Worm (Caenorhabditis elegans) whole organism, mixed stage, embryonic: ENCODE measurements around the gene cpin-1.

Source experiments
- M03D4.4 ChIP-seq: sonication (generic microtip); optimal IDR thresholded peaks from 2 replicates; lab custom pipeline; 2017; ENCODE audit warnings: mild to moderate bottlenecking, missing genetic modification characterization, missing compliant biosample characterization
- bed-3 ChIP-seq: fragments of 200-800 bp; sonication (Bioruptor generic); optimal IDR thresholded peaks from 3 replicates; lab custom pipeline; 2018; ENCODE audit warnings: mild to moderate bottlenecking, missing genetic modification characterization, moderate library complexity, missing compliant biosample characterization
- blmp-1 ChIP-seq: fragments of 150-350 bp; optimal IDR thresholded peaks from 2 replicates; lab custom pipeline; 2014; ENCODE audit warnings: missing biosample characterization, missing genetic modification characterization
- ceh-39 ChIP-seq: fragments of 150-350 bp; optimal IDR thresholded peaks from 2 replicates; lab custom pipeline; 2014; ENCODE audit warnings: missing biosample characterization, missing genetic modification characterization
- ceh-43 ChIP-seq: fragments of 200-800 bp; sonication (Bioruptor generic); optimal IDR thresholded peaks from 2 replicates; lab custom pipeline; 2018; ENCODE audit warnings: mild to moderate bottlenecking, missing genetic modification characterization, moderate library complexity, missing compliant biosample characterization
- ceh-83 ChIP-seq: fragments of 200-800 bp; sonication (Bioruptor generic); optimal IDR thresholded peaks from 2 replicates; lab custom pipeline; 2018; ENCODE audit warnings: mild to moderate bottlenecking, missing genetic modification characterization, missing compliant biosample characterization
- ces-1 ChIP-seq: fragments of 150-350 bp; optimal IDR thresholded peaks from 2 replicates; lab custom pipeline; 2014; ENCODE audit warnings: missing biosample characterization, missing genetic modification reagents, missing genetic modification characterization
- cnd-1 ChIP-seq: fragments of 200-800 bp; sonication (Bioruptor generic); optimal IDR thresholded peaks from 2 replicates; lab custom pipeline; 2018; ENCODE audit warnings: mild to moderate bottlenecking, missing genetic modification characterization, missing compliant biosample characterization
- drap-1 ChIP-seq: fragments of 200-800 bp; sonication (Bioruptor generic); optimal IDR thresholded peaks from 3 replicates; lab custom pipeline; 2018; ENCODE audit warnings: mild to moderate bottlenecking, missing genetic modification characterization, missing compliant biosample characterization
- elt-1 ChIP-seq: sonication (generic microtip); optimal IDR thresholded peaks from 2 replicates; lab custom pipeline; 2017; ENCODE audit warnings: missing genetic modification characterization, mild to moderate bottlenecking, missing compliant biosample characterization, antibody characterized with exemption, moderate library complexity, borderline replicate concordance; ENCODE audit not compliant: insufficient read depth
- elt-3 ChIP-seq: fragments of 150-350 bp; optimal IDR thresholded peaks from 2 replicates; lab custom pipeline; 2014; ENCODE audit warnings: missing biosample characterization, missing genetic modification characterization
- flh-1 ChIP-seq: fragments of 200-800 bp; sonication (Bioruptor generic); optimal IDR thresholded peaks from 2 replicates; lab custom pipeline; 2018; ENCODE audit warnings: mild to moderate bottlenecking, missing genetic modification characterization, moderate library complexity, missing compliant biosample characterization
- ham-2 ChIP-seq: fragments of 200-800 bp; sonication (Bioruptor generic); optimal IDR thresholded peaks from 2 replicates; lab custom pipeline; 2018; ENCODE audit warnings: mild to moderate bottlenecking, missing genetic modification characterization, missing compliant biosample characterization
- hlh-1 ChIP-seq: fragments of 150-350 bp; optimal IDR thresholded peaks from 2 replicates; lab custom pipeline; 2014; ENCODE audit warnings: missing biosample characterization, missing genetic modification reagents, missing genetic modification characterization
- lin-13 ChIP-seq: fragments of 150-350 bp; optimal IDR thresholded peaks from 2 replicates; lab custom pipeline; 2014; ENCODE audit warnings: missing biosample characterization, missing genetic modification characterization
- lin-32 ChIP-seq: fragments of 200-800 bp; sonication (Bioruptor generic); optimal IDR thresholded peaks from 2 replicates; lab custom pipeline; 2018; ENCODE audit warnings: mild to moderate bottlenecking, missing genetic modification characterization, missing compliant biosample characterization
- lsy-2 ChIP-seq: fragments of 150-350 bp; optimal IDR thresholded peaks from 2 replicates; lab custom pipeline; 2014; ENCODE audit warnings: missing biosample characterization, missing genetic modification characterization
- mab-5 ChIP-seq: fragments of 150-350 bp; optimal IDR thresholded peaks from 2 replicates; lab custom pipeline; 2014; ENCODE audit warnings: missing biosample characterization, missing genetic modification characterization
- mep-1 ChIP-seq: fragments of 150-350 bp; optimal IDR thresholded peaks from 2 replicates; lab custom pipeline; 2017; ENCODE audit warnings: missing biosample characterization, missing genetic modification reagents, missing genetic modification characterization, inconsistent platforms
- mls-2 ChIP-seq: sonication (generic microtip); optimal IDR thresholded peaks from 2 replicates; lab custom pipeline; 2016; ENCODE audit warnings: mild to moderate bottlenecking, missing genetic modification characterization, moderate library complexity, missing compliant biosample characterization
- nhr-12 ChIP-seq: fragments of 150-350 bp; optimal IDR thresholded peaks from 2 replicates; lab custom pipeline; 2014; ENCODE audit warnings: missing biosample characterization, missing genetic modification characterization
- nhr-2 ChIP-seq: fragments of 150-350 bp; optimal IDR thresholded peaks from 2 replicates; lab custom pipeline; 2014; ENCODE audit warnings: missing biosample characterization, missing genetic modification characterization
- nhr-237 ChIP-seq: fragments of 150-350 bp; optimal IDR thresholded peaks from 2 replicates; lab custom pipeline; 2014; ENCODE audit warnings: missing biosample characterization, missing genetic modification characterization
- nhr-28 ChIP-seq: fragments of 150-350 bp; optimal IDR thresholded peaks from 2 replicates; lab custom pipeline; 2014; ENCODE audit warnings: missing biosample characterization, missing genetic modification characterization
- nhr-76 ChIP-seq: sonication (generic microtip); optimal IDR thresholded peaks from 2 replicates; lab custom pipeline; 2017; ENCODE audit warnings: missing biosample characterization, missing genetic modification characterization
- pha-4 ChIP-seq: fragments of 150-350 bp; optimal IDR thresholded peaks from 2 replicates; lab custom pipeline; 2018; ENCODE audit warnings: missing biosample characterization, missing genetic modification reagents, missing genetic modification characterization
- sem-2 ChIP-seq: fragments of 200-800 bp; sonication (Bioruptor generic); optimal IDR thresholded peaks from 2 replicates; lab custom pipeline; 2018; ENCODE audit warnings: mild to moderate bottlenecking, missing genetic modification characterization, missing compliant biosample characterization
- snpc-4 ChIP-seq: fragments of 150-350 bp; optimal IDR thresholded peaks from 2 replicates; lab custom pipeline; 2014; ENCODE audit warnings: missing biosample characterization, missing genetic modification characterization
- sptf-1 ChIP-seq: sonication (generic microtip); optimal IDR thresholded peaks from 2 replicates; lab custom pipeline; 2017; ENCODE audit warnings: mild to moderate bottlenecking, missing genetic modification characterization, moderate library complexity, missing compliant biosample characterization
- tbx-8 ChIP-seq: fragments of 200-800 bp; sonication (Bioruptor generic); optimal IDR thresholded peaks from 2 replicates; lab custom pipeline; 2018; ENCODE audit warnings: mild to moderate bottlenecking, missing genetic modification characterization, moderate library complexity, missing compliant biosample characterization
- unc-120 ChIP-seq: sonication (generic microtip); optimal IDR thresholded peaks from 2 replicates; lab custom pipeline; 2017; ENCODE audit warnings: missing genetic modification characterization, missing compliant biosample characterization; ENCODE audit not compliant: poor library complexity, severe bottlenecking
- unc-39 ChIP-seq: fragments of 150-350 bp; optimal IDR thresholded peaks from 2 replicates; lab custom pipeline; 2014; ENCODE audit warnings: missing biosample characterization, missing genetic modification characterization
- unc-62 ChIP-seq: fragments of 150-350 bp; optimal IDR thresholded peaks from 2 replicates; lab custom pipeline; 2014; ENCODE audit warnings: missing biosample characterization, missing genetic modification reagents, missing genetic modification characterization
- zip-8 ChIP-seq: fragments of 150-350 bp; optimal IDR thresholded peaks from 2 replicates; lab custom pipeline; 2014; ENCODE audit warnings: missing biosample characterization, missing genetic modification characterization
- ztf-11 ChIP-seq: fragments of 150-350 bp; optimal IDR thresholded peaks from 2 replicates; lab custom pipeline; 2014; ENCODE audit warnings: missing biosample characterization, missing genetic modification characterization

Gene cpin-1

ce11 chrIV:9467418-9467817 lies 16.9 kb downstream of the cpin-1 start, which contains the start of gene F38E11.6:
Gene F38E11.6 (minus strand): TSS chrIV:9467518.
- no peak for TF ChIP-seq nhr-2 (tag; lab: Kevin White, UChicago)
- no peak for TF ChIP-seq lsy-2 (tag; lab: Kevin White, UChicago)
- no peak for TF ChIP-seq nhr-237 (tag; lab: Kevin White, UChicago)
- no peak for TF ChIP-seq nhr-12 (tag; lab: Kevin White, UChicago)
- TF ChIP-seq ceh-43 (GFP tag; lab: Kevin White, UChicago) = no peak
- no peak for TF ChIP-seq mls-2 (tag; lab: Kevin White, UChicago)
- TF ChIP-seq nhr-76 (tag; lab: Kevin White, UChicago) = no peak
- no peak for TF ChIP-seq ces-1 (GFP tag; lab: Kevin White, UChicago)

ce11 chrIV:9469293-9469692 lies 18.8 kb downstream of the cpin-1 start:
- no peak for TF ChIP-seq mab-5 (tag; lab: Kevin White, UChicago)
- TF ChIP-seq tbx-8 (GFP tag; lab: Kevin White, UChicago) = no peak
- no peak for TF ChIP-seq lsy-2 (tag; lab: Kevin White, UChicago)

DNA sequence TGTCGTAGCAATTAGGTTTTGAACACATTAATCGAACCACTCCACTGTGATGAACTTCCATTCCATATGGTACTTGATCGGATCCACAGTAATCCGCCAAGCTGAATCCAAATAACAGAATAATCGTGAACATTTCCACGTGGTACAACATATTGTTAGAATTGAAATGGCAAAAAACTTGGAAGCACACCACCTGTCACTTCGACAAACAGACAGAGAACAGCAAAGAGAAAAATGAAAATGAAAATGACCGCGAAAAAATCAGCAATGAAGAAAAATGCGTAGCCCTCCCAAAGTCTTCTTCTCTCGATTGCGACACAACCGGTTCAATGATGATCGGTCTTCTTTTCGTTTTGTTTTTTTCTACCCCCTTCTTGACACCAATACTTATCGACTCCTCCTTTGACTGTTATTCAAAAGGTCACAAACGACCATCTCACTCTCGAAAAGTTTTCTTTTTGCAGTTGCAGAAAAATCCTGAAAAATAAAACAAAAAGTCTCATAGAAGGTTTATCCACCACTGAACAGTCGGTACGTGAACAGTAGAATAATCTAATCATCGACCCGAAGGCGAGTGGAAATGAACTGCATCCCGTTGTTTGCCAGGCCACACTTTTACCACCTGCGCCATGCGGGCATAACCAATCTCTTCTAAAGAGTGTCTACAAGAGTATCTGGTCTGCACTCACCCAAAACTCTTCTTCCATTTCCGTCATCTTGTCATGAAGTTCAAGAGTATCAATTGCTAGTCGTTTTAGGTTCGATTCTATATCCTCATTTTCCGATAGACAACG lies 26.9 kb downstream of the cpin-1 start, which contains the start of gene wrt-3:
Gene wrt-3, minus strand, starts transcription at position 322 of the 794 bp plus-strand sequence.
- TF ChIP-seq lsy-2 (tag; lab: Kevin White, UChicago) (no peak), bed-3 (GFP tag; lab: Kevin White, UChicago) (peak; percentile 90), lin-13 (tag; lab: Kevin White, UChicago) (peak; percentile 31), elt-3 (tag; lab: Kevin White, UChicago) (no peak), mls-2 (tag; lab: Kevin White, UChicago) (peak; percentile 98), ceh-83 (GFP tag; lab: Kevin White, UChicago) (peak; percentile 98), mep-1 (tag; lab: Kevin White, UChicago) (no peak), tbx-8 (GFP tag; lab: Kevin White, UChicago) (peak; percentile 95), lin-32 (GFP tag; lab: Kevin White, UChicago) (peak; percentile 94), ces-1 (GFP tag; lab: Kevin White, UChicago) (no peak), snpc-4 (tag; lab: Kevin White, UChicago) (no peak), pha-4 (tag; lab: Kevin White, UChicago) (peak; percentile 42), nhr-76 (tag; lab: Kevin White, UChicago) (peak; percentile 18), unc-62 (GFP tag; lab: Kevin White, UChicago) (peak; percentile 27), ceh-39 (tag; lab: Kevin White, UChicago) (no peak), unc-39 (tag; lab: Kevin White, UChicago) (no peak), nhr-12 (tag; lab: Kevin White, UChicago) (peak; percentile 58), ztf-11 (tag; lab: Kevin White, UChicago) (peak; percentile 58), ham-2 (GFP tag; lab: Kevin White, UChicago) (peak; percentile 91), elt-1 (tag; lab: Kevin White, UChicago) (no peak), M03D4.4 (tag; lab: Kevin White, UChicago) (peak; percentile 95), zip-8 (tag; lab: Kevin White, UChicago) (no peak), flh-1 (GFP tag; lab: Kevin White, UChicago) (peak; percentile 89), sptf-1 (tag; lab: Kevin White, UChicago) (peak; percentile 98), ceh-43 (GFP tag; lab: Kevin White, UChicago) (peak; percentile 89), mab-5 (tag; lab: Kevin White, UChicago) (no peak), hlh-1 (no peak), unc-120 (tag; lab: Kevin White, UChicago) (peak; percentile 94), nhr-237 (tag; lab: Kevin White, UChicago) (no peak), nhr-2 (tag; lab: Kevin White, UChicago) (no peak), blmp-1 (no peak), drap-1 (GFP tag; lab: Kevin White, UChicago) (peak; percentile 96), nhr-28 (tag; lab: Kevin White, UChicago) (peak; percentile 65), sem-2 (GFP tag; lab: Kevin White, UChicago) (peak; percentile 91), cnd-1 (peak; percentile 96)
